Fruit fly (Drosophila melanogaster): Measurements from ENCODE around the gene AdamTS-A.

Gene AdamTS-A

DNA sequence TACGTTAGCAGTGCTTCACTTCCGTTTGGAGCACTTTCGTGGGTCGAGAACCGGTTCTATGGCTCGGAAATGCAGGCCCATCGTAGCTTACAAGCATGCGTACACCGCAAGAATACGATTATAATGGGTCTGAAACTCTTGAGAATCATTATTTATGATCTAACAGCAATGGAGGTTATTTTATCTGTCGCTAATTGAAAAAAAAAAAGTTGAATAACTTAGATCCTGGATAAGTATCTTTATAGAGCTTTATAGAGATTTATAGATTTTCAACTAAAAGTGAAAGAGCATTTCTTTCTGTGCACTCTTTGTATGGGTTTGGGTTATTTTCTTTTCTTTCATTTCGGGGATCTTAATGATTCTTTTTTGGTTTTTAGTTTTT lies 48.2 kb downstream of the AdamTS-A start (continued):
- TF ChIP-seq bsh (GFP tag; optimal IDR thresholded peaks at IDR 0.05): peak; percentile 31 to 91
- TF ChIP-seq zfh2 (GFP tag; optimal IDR thresholded peaks at IDR 0.05): no peak
- no peak for TF ChIP-seq CG1024 (GFP tag; IDR thresholded peaks at IDR 0.05)
- TF ChIP-seq CG4854 (GFP tag; optimal IDR thresholded peaks at IDR 0.05): no peak
- TF ChIP-seq CG11723 (GFP tag; optimal IDR thresholded peaks at IDR 0.05): peak; percentile 19
- no peak for TF ChIP-seq Hmr (GFP tag; optimal IDR thresholded peaks at IDR 0.05)
- no peak for TF ChIP-seq hbn (GFP tag; IDR thresholded peaks at IDR 0.05; ENCODE audit: partially characterized antibody)
- TF ChIP-seq Oaz (GFP tag; IDR thresholded peaks at IDR 0.05): no peak
- TF ChIP-seq CG34376 (GFP tag; optimal IDR thresholded peaks at IDR 0.05): no peak
- peak; percentile 39 for TF ChIP-seq Camta (GFP tag; optimal IDR thresholded peaks at IDR 0.05)
- no peak for TF ChIP-seq btn (GFP tag; optimal IDR thresholded peaks at IDR 0.05)
- peak; percentile 21 for TF ChIP-seq lilli (GFP tag; optimal IDR thresholded peaks at IDR 0.05)
- no peak for TF ChIP-seq CG4404 (GFP tag; IDR thresholded peaks at IDR 0.05)
- no peak for TF ChIP-seq cg (GFP tag; optimal IDR thresholded peaks at IDR 0.05)
- TF ChIP-seq wek (GFP tag; optimal IDR thresholded peaks at IDR 0.05): no peak
- peak; percentile 56 for TF ChIP-seq fd96Cb (tag; optimal IDR thresholded peaks at IDR 0.05)
- no peak for TF ChIP-seq Nf-YC (tag; optimal IDR thresholded peaks at IDR 0.05)
- TF ChIP-seq CG17328 (GFP tag; IDR thresholded peaks at IDR 0.05): peak; percentile 64; the same call in 1 of the 2 replicates
- peak; percentile 48; the same call in 2 of the 3 replicates for TF ChIP-seq zfh1 (GFP tag; IDR thresholded peaks at IDR 0.05)
- TF ChIP-seq phol (tag; optimal IDR thresholded peaks at IDR 0.05): peak; percentile 70
- no peak for TF ChIP-seq CG13624 (GFP tag; optimal IDR thresholded peaks at IDR 0.05)
- peak; percentile 48 for TF ChIP-seq oc (tag; optimal IDR thresholded peaks at IDR 0.05)
- peak; percentile 49 for TF ChIP-seq CG4424 (GFP tag; optimal IDR thresholded peaks at IDR 0.05)
- peak; percentile 68; the same call in 1 of the 2 replicates for TF ChIP-seq chm (GFP tag; IDR thresholded peaks at IDR 0.05)
- TF ChIP-seq trem (tag; optimal IDR thresholded peaks at IDR 0.05): peak; percentile 42
- no peak for TF ChIP-seq chinmo (GFP tag; IDR thresholded peaks at IDR 0.05; ENCODE audit: partially characterized antibody)
- TF ChIP-seq Abd-B (GFP tag; optimal IDR thresholded peaks at IDR 0.05): peak; percentile 27
- peak; percentile 12 for TF ChIP-seq Asciz (GFP tag; optimal IDR thresholded peaks at IDR 0.05)
- TF ChIP-seq HLH3B (GFP tag; IDR thresholded peaks at IDR 0.05): peak; percentile 61; the same call in 1 of the 2 replicates
- TF ChIP-seq CG11695 (GFP tag; IDR thresholded peaks at IDR 0.05): no peak
- TF ChIP-seq Eip74EF (GFP tag; optimal IDR thresholded peaks at IDR 0.05): peak in 1 of 2 experiments; percentile 54
- TF ChIP-seq Bteb2 (GFP tag; optimal IDR thresholded peaks at IDR 0.05): no peak
- TF ChIP-seq CG9437 (GFP tag; optimal IDR thresholded peaks at IDR 0.05): peak; percentile 28
- TF ChIP-seq fd64A (GFP tag; optimal IDR thresholded peaks at IDR 0.05): no peak
- no peak for TF ChIP-seq Ptx1 (GFP tag; IDR thresholded peaks at IDR 0.05)
- peak; percentile 21; the same call in 1 of the 3 replicates for TF ChIP-seq CG3726 (GFP tag; IDR thresholded peaks at IDR 0.05)
- peak; percentile 82 for TF ChIP-seq gem (tag; optimal IDR thresholded peaks at IDR 0.05)
- no peak for TF ChIP-seq CG11247 (GFP tag; IDR thresholded peaks at IDR 0.05)
- TF ChIP-seq CG32767 (GFP tag; IDR thresholded peaks at IDR 0.05): peak; percentile 17; the same call in 1 of the 2 replicates
- no peak for TF ChIP-seq CG14965 (GFP tag; optimal IDR thresholded peaks at IDR 0.05; ENCODE audit: borderline replicate concordance)
- TF ChIP-seq Sin3A (optimal IDR thresholded peaks at IDR 0.05): no peak
- no peak for TF ChIP-seq CG3281 (GFP tag; optimal IDR thresholded peaks at IDR 0.05)
- no peak for TF ChIP-seq CG11696 (GFP tag; IDR thresholded peaks at IDR 0.05)
- TF ChIP-seq E2f1 (GFP tag; IDR thresholded peaks at IDR 0.05): no peak
- no peak for TF ChIP-seq Atf6 (GFP tag; IDR thresholded peaks at IDR 0.05)
- peak in 1 of 3 experiments; percentile 84 for TF ChIP-seq lola (GFP tag; optimal IDR thresholded peaks at IDR 0.05)
- peak; percentile 43; the same call in 1 of the 2 replicates for TF ChIP-seq CG32772 (GFP tag; IDR thresholded peaks at IDR 0.05)
- TF ChIP-seq ftz-f1 (GFP tag; optimal IDR thresholded peaks at IDR 0.05): no peak
- no peak for TF ChIP-seq MTF-1 (GFP tag; optimal IDR thresholded peaks at IDR 0.05; ENCODE audit: borderline replicate concordance)
- TF ChIP-seq pzg (GFP tag; optimal IDR thresholded peaks at IDR 0.05): no peak
- no peak for TF ChIP-seq CG11085 (GFP tag; IDR thresholded peaks at IDR 0.05)

All from whole organism, embryonic.